Worm (Caenorhabditis elegans) whole organism, midembryonic: ENCODE results near the gene clc-9.

ENCODE experiments used
- T22C8.4 ChIP-seq: fragments of 200-800 bp; sonication (Bioruptor generic); IDR thresholded peaks from 2 replicates; pipeline ENCODE4 v1.3.6; 2022; ENCODE audit warnings: missing genetic modification characterization, missing compliant biosample characterization
- cog-1 ChIP-seq: sonication (generic microtip); optimal IDR thresholded peaks from 2 replicates; lab custom pipeline; 2016; ENCODE audit warnings: missing genetic modification characterization, missing compliant biosample characterization
- flt-1 ChIP-seq: fragments of 200-800 bp; sonication (Bioruptor generic); IDR thresholded peaks from 2 replicates; pipeline ENCODE4 v1.3.6; 2022; ENCODE audit warnings: missing genetic modification characterization, missing compliant biosample characterization
- klf-2 ChIP-seq: fragments of 200-800 bp; sonication (Bioruptor generic); conservative IDR thresholded peaks from 2 replicates; pipeline ENCODE4 v1.3.6; 2022; ENCODE audit warnings: missing genetic modification reagents, missing genetic modification characterization, missing compliant biosample characterization
- med-1 ChIP-seq: sonication (generic microtip); optimal IDR thresholded peaks from 2 replicates; lab custom pipeline; 2017; ENCODE audit warnings: missing genetic modification characterization, mild to moderate bottlenecking, missing compliant biosample characterization, antibody characterized with exemption, missing genetic modification reagents; ENCODE audit not compliant: insufficient read depth
- ref-1 ChIP-seq: fragments of 200-800 bp; sonication (Bioruptor generic); conservative IDR thresholded peaks from 2 replicates; pipeline ENCODE4 v1.3.6; 2022; ENCODE audit warnings: missing genetic modification reagents, missing genetic modification characterization, missing compliant biosample characterization
- tab-1 ChIP-seq: fragments of 200-800 bp; sonication (Bioruptor generic); IDR thresholded peaks from 2 replicates; pipeline ENCODE4 v1.3.6; 2022; ENCODE audit warnings: missing genetic modification characterization, missing compliant biosample characterization
- ztf-23 ChIP-seq: fragments of 200-800 bp; sonication (Bioruptor generic); IDR thresholded peaks from 2 replicates; pipeline ENCODE4 v1.3.6; 2022; ENCODE audit warnings: missing genetic modification reagents, missing genetic modification characterization, missing compliant biosample characterization
- ztf-29 ChIP-seq: fragments of 200-800 bp; sonication (Bioruptor generic); IDR thresholded peaks from 2 replicates; pipeline ENCODE4 v1.3.6; 2022; ENCODE audit warnings: missing genetic modification reagents, missing genetic modification characterization, missing compliant biosample characterization

DNA sequence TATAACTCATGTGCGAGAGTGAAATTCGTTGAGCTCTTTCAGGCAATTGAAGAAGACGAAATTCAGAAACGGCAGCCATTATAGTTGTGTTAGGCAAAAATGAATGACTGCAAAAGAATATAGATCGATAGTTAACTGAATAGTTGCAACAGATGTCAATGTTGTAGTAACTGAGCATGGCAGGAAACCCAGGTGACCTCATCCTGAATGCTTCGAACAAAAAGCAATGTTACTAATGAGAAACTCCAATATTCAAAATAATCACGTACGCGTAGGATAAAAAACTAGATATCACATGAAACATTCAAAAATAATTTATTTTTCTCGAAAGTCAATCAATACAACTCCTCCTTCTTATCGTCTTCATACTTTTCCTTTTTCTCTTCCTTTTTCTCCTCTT is 49.7 kb downstream of the clc-9 start, which contains the start of gene fbxb-9:
- TF ChIP-seq flt-1 (no peak), med-1 (no peak), ztf-23 (GFP tag; lab: Robert Waterston, UW) (no peak), ref-1 (GFP tag; lab: Robert Waterston, UW) (no peak), tab-1 (no peak), klf-2 (GFP tag; lab: Robert Waterston, UW) (no peak), cog-1 (no peak), ztf-29 (GFP tag; lab: Robert Waterston, UW) (no peak), T22C8.4 (GFP tag; lab: Robert Waterston, UW) (no peak)
